Worm (Caenorhabditis elegans) whole organism, mixed stage, embryonic: Measurements from ENCODE around the gene hap-1.

Experiments used
- blmp-1 ChIP-seq: fragments of 150-350 bp; optimal IDR thresholded peaks from 2 replicates; lab custom pipeline; 2014; ENCODE audit warnings: missing biosample characterization, missing genetic modification characterization
- flh-1 ChIP-seq: fragments of 200-800 bp; sonication (Bioruptor generic); optimal IDR thresholded peaks from 2 replicates; lab custom pipeline; 2018; ENCODE audit warnings: mild to moderate bottlenecking, missing genetic modification characterization, moderate library complexity, missing compliant biosample characterization
- lin-13 ChIP-seq: fragments of 150-350 bp; optimal IDR thresholded peaks from 2 replicates; lab custom pipeline; 2014; ENCODE audit warnings: missing biosample characterization, missing genetic modification characterization
- lsy-2 ChIP-seq: fragments of 150-350 bp; optimal IDR thresholded peaks from 2 replicates; lab custom pipeline; 2014; ENCODE audit warnings: missing biosample characterization, missing genetic modification characterization
- nhr-2 ChIP-seq: fragments of 150-350 bp; optimal IDR thresholded peaks from 2 replicates; lab custom pipeline; 2014; ENCODE audit warnings: missing biosample characterization, missing genetic modification characterization
- nhr-237 ChIP-seq: fragments of 150-350 bp; optimal IDR thresholded peaks from 2 replicates; lab custom pipeline; 2014; ENCODE audit warnings: missing biosample characterization, missing genetic modification characterization
- nhr-76 ChIP-seq: sonication (generic microtip); optimal IDR thresholded peaks from 2 replicates; lab custom pipeline; 2017; ENCODE audit warnings: missing biosample characterization, missing genetic modification characterization
- zip-8 ChIP-seq: fragments of 150-350 bp; optimal IDR thresholded peaks from 2 replicates; lab custom pipeline; 2014; ENCODE audit warnings: missing biosample characterization, missing genetic modification characterization
- ztf-11 ChIP-seq: fragments of 150-350 bp; optimal IDR thresholded peaks from 2 replicates; lab custom pipeline; 2014; ENCODE audit warnings: missing biosample characterization, missing genetic modification characterization

DNA sequence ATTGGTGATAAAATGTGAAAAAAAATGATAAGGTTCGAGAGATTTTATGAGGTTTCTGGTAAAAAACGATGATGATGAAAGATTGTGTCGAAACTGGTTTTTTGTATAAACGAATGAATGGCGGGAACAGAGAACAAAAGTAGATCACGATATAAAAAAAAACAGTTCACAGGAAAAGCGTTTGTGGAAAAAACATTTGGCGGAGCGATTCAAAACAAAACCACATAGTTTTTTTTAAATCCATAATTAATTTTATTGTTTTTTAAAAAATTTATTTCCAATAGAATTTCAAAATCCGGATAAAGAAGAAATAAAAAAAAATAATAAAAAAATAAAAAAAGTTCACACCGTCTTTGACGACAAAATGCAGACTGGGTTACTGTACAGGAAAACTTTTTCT, 48.4 kb upstream of the hap-1 start, which contains the start of gene ZC155.4:
- no peak for TF ChIP-seq ztf-11 (tag; lab: Kevin White, UChicago)
- TF ChIP-seq zip-8 (tag; lab: Kevin White, UChicago), result no peak
- TF ChIP-seq nhr-76, result no peak
- TF ChIP-seq lin-13 (tag; lab: Kevin White, UChicago), result no peak
- no peak for TF ChIP-seq blmp-1 (tag; lab: Kevin White, UChicago)
- TF ChIP-seq flh-1 (GFP tag; lab: Kevin White, UChicago), result no peak
- no peak for TF ChIP-seq nhr-2 (tag; lab: Kevin White, UChicago)
- no peak for TF ChIP-seq nhr-237 (tag; lab: Kevin White, UChicago)
- no peak for TF ChIP-seq lsy-2
